Worm (Caenorhabditis elegans) whole organism, L2 larva: ENCODE results near the gene F38A6.4.

Source experiments
- F13H6.1 ChIP-seq: sonication (generic microtip); optimal IDR thresholded peaks from 2 replicates; lab custom pipeline; 2016; ENCODE audit warnings: missing genetic modification characterization, missing compliant biosample characterization
- Y55F3AM.14 ChIP-seq: fragments of 200-800 bp; sonication (Bioruptor generic); optimal IDR thresholded peaks from 2 replicates; lab custom pipeline; 2018; ENCODE audit warnings: mild to moderate bottlenecking, missing genetic modification characterization, missing compliant biosample characterization
- ZK546.5 ChIP-seq: sonication (generic microtip); optimal IDR thresholded peaks from 2 replicates; lab custom pipeline; 2017; ENCODE audit warnings: missing biosample characterization, missing genetic modification characterization
- alr-1 ChIP-seq: fragments of 150-350 bp; optimal IDR thresholded peaks from 2 replicates; lab custom pipeline; 2014; ENCODE audit warnings: missing biosample characterization, missing genetic modification characterization
- aly-2 ChIP-seq: fragments of 150-350 bp; optimal IDR thresholded peaks from 2 replicates; lab custom pipeline; 2014; ENCODE audit warnings: missing biosample characterization, missing genetic modification characterization
- ama-1 ChIP-seq: fragments of 150-350 bp; optimal IDR thresholded peaks from 2 replicates; lab custom pipeline; 2018; ENCODE audit warnings: inconsistent platforms
- ceh-16 ChIP-seq: fragments of 150-350 bp; optimal IDR thresholded peaks from 2 replicates; lab custom pipeline; 2014; ENCODE audit warnings: missing biosample characterization, missing genetic modification characterization
- ceh-82 ChIP-seq: fragments of 150-350 bp; optimal IDR thresholded peaks from 2 replicates; lab custom pipeline; 2014; ENCODE audit warnings: missing biosample characterization, missing genetic modification characterization
- crh-2 ChIP-seq: sonication (generic microtip); optimal IDR thresholded peaks from 2 replicates; lab custom pipeline; 2017; ENCODE audit warnings: missing biosample characterization, missing genetic modification characterization
- dmd-4 ChIP-seq: sonication (generic microtip); optimal IDR thresholded peaks from 2 replicates; lab custom pipeline; 2017; ENCODE audit warnings: missing biosample characterization, missing genetic modification characterization
- egl-27 ChIP-seq: sonication (generic microtip); optimal IDR thresholded peaks from 3 replicates; lab custom pipeline; 2017; ENCODE audit warnings: missing biosample characterization, missing genetic modification reagents, missing genetic modification characterization
- elt-1 ChIP-seq: fragments of 150-350 bp; optimal IDR thresholded peaks from 2 replicates; lab custom pipeline; 2014; ENCODE audit warnings: missing biosample characterization, missing genetic modification characterization
- elt-3 ChIP-seq: sonication (generic microtip); optimal IDR thresholded peaks from 2 replicates; lab custom pipeline; 2017; ENCODE audit warnings: missing biosample characterization, missing genetic modification characterization
- fos-1 ChIP-seq: fragments of 150-350 bp; optimal IDR thresholded peaks from 2 replicates; lab custom pipeline; 2014; ENCODE audit warnings: missing biosample characterization, missing genetic modification characterization
- gmeb-1 ChIP-seq: fragments of 150-350 bp; optimal IDR thresholded peaks from 2 replicates; lab custom pipeline; 2014; ENCODE audit warnings: missing biosample characterization, missing genetic modification characterization
- lin-11 ChIP-seq: fragments of 150-350 bp; sonication (generic microtip); optimal IDR thresholded peaks from 2 replicates; lab custom pipeline; 2014; ENCODE audit warnings: missing biosample characterization, missing genetic modification characterization, inconsistent platforms, mixed read lengths
- lin-39 ChIP-seq: fragments of 150-350 bp; optimal IDR thresholded peaks from 2 replicates; lab custom pipeline; 2014; ENCODE audit warnings: missing biosample characterization, missing genetic modification reagents, missing genetic modification characterization
- lsy-2 ChIP-seq, 2 experiments: fragments of 150-350 bp in 1 of 2; sonication (generic microtip) in 1 of 2; optimal IDR thresholded peaks; 2 replicates each; lab custom pipeline; 2014 to 2017; ENCODE audit warnings: missing biosample characterization in 2 of 2, missing genetic modification characterization in 2 of 2
- mbf-1 ChIP-seq: sonication (generic microtip); optimal IDR thresholded peaks from 2 replicates; lab custom pipeline; 2017; ENCODE audit warnings: missing biosample characterization, missing genetic modification characterization
- mdl-1 ChIP-seq, 2 experiments: fragments of 150-350 bp in 1 of 2; sonication (generic microtip) in 1 of 2; optimal IDR thresholded peaks; 2 replicates each; lab custom pipeline; 2017; ENCODE audit warnings: missing biosample characterization in 2 of 2, missing genetic modification characterization in 2 of 2
- nhr-11 ChIP-seq: fragments of 150-350 bp; optimal IDR thresholded peaks from 2 replicates; lab custom pipeline; 2014; ENCODE audit warnings: missing biosample characterization, missing genetic modification characterization
- nhr-12 ChIP-seq: fragments of 150-350 bp; optimal IDR thresholded peaks from 2 replicates; lab custom pipeline; 2014; ENCODE audit warnings: missing biosample characterization, missing genetic modification characterization
- nhr-129 ChIP-seq: fragments of 150-350 bp; optimal IDR thresholded peaks from 2 replicates; lab custom pipeline; 2014; ENCODE audit warnings: missing biosample characterization, missing genetic modification characterization
- nhr-21 ChIP-seq: fragments of 150-350 bp; optimal IDR thresholded peaks from 2 replicates; lab custom pipeline; 2014; ENCODE audit warnings: missing biosample characterization, missing genetic modification characterization
- nhr-23 ChIP-seq: fragments of 150-350 bp; optimal IDR thresholded peaks from 2 replicates; lab custom pipeline; 2014; ENCODE audit warnings: missing biosample characterization, missing genetic modification reagents, missing genetic modification characterization
- nhr-25 ChIP-seq: fragments of 150-350 bp; sonication (generic microtip); optimal IDR thresholded peaks from 3 replicates; lab custom pipeline; 2014; ENCODE audit warnings: missing biosample characterization, missing genetic modification characterization
- nhr-6 ChIP-seq: fragments of 150-350 bp; optimal IDR thresholded peaks from 2 replicates; lab custom pipeline; 2014; ENCODE audit warnings: missing biosample characterization, missing genetic modification characterization
- nhr-77 ChIP-seq: fragments of 150-350 bp; optimal IDR thresholded peaks from 2 replicates; lab custom pipeline; 2014; ENCODE audit warnings: missing biosample characterization, missing genetic modification characterization
- sem-4 ChIP-seq: fragments of 150-350 bp; optimal IDR thresholded peaks from 2 replicates; lab custom pipeline; 2014; ENCODE audit warnings: missing biosample characterization, missing genetic modification reagents, missing genetic modification characterization
- skn-1 ChIP-seq: sonication (generic microtip); optimal IDR thresholded peaks from 2 replicates; lab custom pipeline; 2017; ENCODE audit warnings: missing biosample characterization, missing genetic modification characterization
- sma-3 ChIP-seq: sonication (generic microtip); optimal IDR thresholded peaks from 2 replicates; lab custom pipeline; 2016; ENCODE audit warnings: missing genetic modification reagents, missing genetic modification characterization, missing compliant biosample characterization
- sma-9 ChIP-seq, 2 experiments: fragments of 150-350 bp in 1 of 2; sonication (generic microtip) in 1 of 2; optimal IDR thresholded peaks; 2 replicates each; lab custom pipeline; 2014 to 2016; ENCODE audit warnings: missing genetic modification characterization in 2 of 2, mild to moderate bottlenecking in 1 of 2, missing biosample characterization in 1 of 2, missing compliant biosample characterization in 1 of 2, missing genetic modification reagents in 1 of 2, moderate library complexity in 1 of 2
- snpc-4 ChIP-seq: fragments of 150-350 bp; optimal IDR thresholded peaks from 2 replicates; lab custom pipeline; 2014; ENCODE audit warnings: missing biosample characterization, missing genetic modification characterization
- unc-39 ChIP-seq: fragments of 150-350 bp; optimal IDR thresholded peaks from 2 replicates; lab custom pipeline; 2014; ENCODE audit warnings: missing biosample characterization, missing genetic modification characterization
- zag-1 ChIP-seq: fragments of 150-350 bp; optimal IDR thresholded peaks from 2 replicates; lab custom pipeline; 2014; ENCODE audit warnings: missing biosample characterization, missing genetic modification characterization
- ztf-1 ChIP-seq: fragments of 200-800 bp; sonication (Bioruptor generic); conservative IDR thresholded peaks from 2 replicates; pipeline ENCODE4 v1.3.6; 2022; ENCODE audit warnings: missing genetic modification characterization, missing compliant biosample characterization
- ztf-4 ChIP-seq: fragments of 150-350 bp; optimal IDR thresholded peaks from 2 replicates; lab custom pipeline; 2014; ENCODE audit warnings: missing biosample characterization, missing genetic modification characterization

Gene F38A6.4

ce11 chrV:20749098-20749497 is 26.1 kb downstream of the F38A6.4 start:
- TF ChIP-seq F13H6.1 (tag; lab: Kevin White, UChicago) (peak; percentile 52), nhr-129 (tag; lab: Kevin White, UChicago) (peak; percentile 49), ztf-4 (no peak), nhr-21 (tag; lab: Kevin White, UChicago) (no peak), aly-2 (tag; lab: Kevin White, UChicago) (no peak), egl-27 (tag; lab: Kevin White, UChicago) (no peak), ztf-1 (GFP tag; lab: Robert Waterston, UW) (no peak), sma-3 (GFP tag; lab: Kevin White, UChicago) (no peak), lin-11 (no peak), zag-1 (tag; lab: Kevin White, UChicago) (no peak), lsy-2 (tag; optimal IDR thresholded peaks at IDR 0.05; lab: Kevin White, UChicago) (peak in 1 of 2 experiments; percentile 0), elt-3 (no peak), nhr-11 (tag; lab: Kevin White, UChicago) (no peak), mdl-1 (tag; optimal IDR thresholded peaks at IDR 0.05; lab: Kevin White, UChicago) (no peak), gmeb-1 (tag; lab: Kevin White, UChicago) (no peak), sma-9 (GFP tag; optimal IDR thresholded peaks at IDR 0.05; lab: Kevin White, UChicago) (peak; percentile 15), sma-9 (tag; optimal IDR thresholded peaks at IDR 0.05; lab: Kevin White, UChicago) (no peak), sem-4 (tag; lab: Kevin White, UChicago) (no peak), mbf-1 (no peak), nhr-77 (no peak), skn-1 (tag; lab: Kevin White, UChicago) (no peak), crh-2 (tag; lab: Kevin White, UChicago) (no peak), snpc-4 (tag; lab: Kevin White, UChicago) (no peak), nhr-25 (tag; lab: Kevin White, UChicago) (no peak), lin-39 (tag; lab: Kevin White, UChicago) (no peak)
- TF ChIP-seq, all 48 proteins: peak for 4

- TF ChIP-seq sem-4 (tag; lab: Kevin White, UChicago), result no peak
- TF ChIP-seq fos-1 (tag; lab: Kevin White, UChicago), result no peak
- no peak for TF ChIP-seq ceh-16 (tag; lab: Kevin White, UChicago)
- no peak for TF ChIP-seq snpc-4 (tag; lab: Kevin White, UChicago)
- TF ChIP-seq unc-39, result no peak
- TF ChIP-seq elt-1 (tag; lab: Kevin White, UChicago), result no peak
- TF ChIP-seq alr-1 (tag; lab: Kevin White, UChicago), result no peak
- TF ChIP-seq nhr-12 (tag; lab: Kevin White, UChicago), result no peak
- no peak for TF ChIP-seq ceh-82 (tag; lab: Kevin White, UChicago)
- no peak for TF ChIP-seq nhr-6 (tag; lab: Kevin White, UChicago)
- no peak for TF ChIP-seq nhr-23 (tag; lab: Kevin White, UChicago)
- TF ChIP-seq lsy-2 (tag; optimal IDR thresholded peaks at IDR 0.05; lab: Kevin White, UChicago), result no peak
- TF ChIP-seq ZK546.5, result no peak
- TF ChIP-seq nhr-11 (tag; lab: Kevin White, UChicago), result no peak
- no peak for TF ChIP-seq ama-1
Observed at ce11 chrV:20747964-20748363, 27.2 kb downstream of the F38A6.4 start.

ce11 chrV:20746805-20747204 is 28.4 kb downstream of the F38A6.4 start:
- TF ChIP-seq F13H6.1 (tag; lab: Kevin White, UChicago) (peak; percentile 41), lin-11 (no peak)

- TF ChIP-seq nhr-12 (tag; lab: Kevin White, UChicago), result no peak
- no peak for TF ChIP-seq dmd-4 (tag; lab: Kevin White, UChicago)
- no peak for TF ChIP-seq lsy-2 (tag; optimal IDR thresholded peaks at IDR 0.05; lab: Kevin White, UChicago)
- no peak for TF ChIP-seq mbf-1
- TF ChIP-seq nhr-129 (tag; lab: Kevin White, UChicago), result no peak
- no peak for TF ChIP-seq lin-11
- peak; percentile 26 for TF ChIP-seq F13H6.1 (tag; lab: Kevin White, UChicago)
- TF ChIP-seq Y55F3AM.14 (GFP tag; lab: Kevin White, UChicago), result no peak
- no peak for TF ChIP-seq aly-2 (tag; lab: Kevin White, UChicago)
Observed at ce11 chrV:20745278-20745677, 29.9 kb downstream of the F38A6.4 start.
